Worm (Caenorhabditis elegans) whole organism, late embryonic: Measurements from ENCODE around the gene Y38H6C.4.
"Not testable (repeated sequence)": the region's sequence is repeated elsewhere in the genome, so short reads cannot be mapped to it uniquely, and the experiment has no call there.

Experiments
- K02D7.2 ChIP-seq: sonication (generic microtip); optimal IDR thresholded peaks from 2 replicates; lab custom pipeline; 2017; ENCODE audit warnings: mild to moderate bottlenecking, missing genetic modification characterization, missing compliant biosample characterization
- T23F11.4 ChIP-seq: fragments of 200-800 bp; sonication (Bioruptor generic); optimal IDR thresholded peaks from 2 replicates; lab custom pipeline; 2018; ENCODE audit warnings: mild to moderate bottlenecking, missing genetic modification characterization, missing compliant biosample characterization
- Y22D7AL.16 ChIP-seq: sonication (generic microtip); optimal IDR thresholded peaks from 2 replicates; lab custom pipeline; 2016; ENCODE audit warnings: missing genetic modification characterization, missing compliant biosample characterization
- ama-1 ChIP-seq: fragments of 150-350 bp; optimal IDR thresholded peaks from 2 replicates; lab custom pipeline; 2014
- ceh-14 ChIP-seq: sonication (generic microtip); optimal IDR thresholded peaks from 2 replicates; lab custom pipeline; 2016; ENCODE audit warnings: missing genotype, missing genetic modification characterization, missing compliant biosample characterization
- ceh-19 ChIP-seq: fragments of 200-800 bp; sonication (Bioruptor generic); optimal IDR thresholded peaks from 2 replicates; lab custom pipeline; 2018; ENCODE audit warnings: mild to moderate bottlenecking, missing genetic modification characterization, missing compliant biosample characterization
- ceh-22 ChIP-seq: sonication (generic microtip); optimal IDR thresholded peaks from 2 replicates; lab custom pipeline; 2017; ENCODE audit warnings: missing biosample characterization, missing genetic modification characterization
- ceh-31 ChIP-seq: sonication (generic microtip); optimal IDR thresholded peaks from 2 replicates; lab custom pipeline; 2016; ENCODE audit warnings: missing genetic modification characterization, missing compliant biosample characterization
- ceh-34 ChIP-seq: sonication (generic microtip); optimal IDR thresholded peaks from 2 replicates; lab custom pipeline; 2016; ENCODE audit warnings: mild to moderate bottlenecking, missing genetic modification characterization, missing compliant biosample characterization
- ceh-45 ChIP-seq: fragments of 200-800 bp; sonication (Bioruptor generic); IDR thresholded peaks from 2 replicates; pipeline ENCODE4 v1.3.6; 2022; ENCODE audit warnings: missing genetic modification reagents, missing genetic modification characterization, missing compliant biosample characterization
- che-1 ChIP-seq: sonication (generic microtip); optimal IDR thresholded peaks from 2 replicates; lab custom pipeline; 2016; ENCODE audit warnings: mild to moderate bottlenecking, missing genetic modification characterization, missing compliant biosample characterization
- dve-1 ChIP-seq: sonication (generic microtip); optimal IDR thresholded peaks from 2 replicates; lab custom pipeline; 2017; ENCODE audit warnings: antibody characterized with exemption, mild to moderate bottlenecking, missing genetic modification characterization, missing compliant biosample characterization
- elt-2 ChIP-seq: sonication (generic microtip); optimal IDR thresholded peaks from 2 replicates; lab custom pipeline; 2016; ENCODE audit warnings: missing genetic modification reagents, missing genetic modification characterization, missing compliant biosample characterization
- elt-4 ChIP-seq: sonication (generic microtip); optimal IDR thresholded peaks from 2 replicates; lab custom pipeline; 2016; ENCODE audit warnings: missing genetic modification characterization, missing compliant biosample characterization
- ets-4 ChIP-seq: sonication (generic microtip); optimal IDR thresholded peaks from 2 replicates; lab custom pipeline; 2016; ENCODE audit warnings: missing genetic modification characterization, missing compliant biosample characterization
- fax-1 ChIP-seq: sonication (generic microtip); optimal IDR thresholded peaks from 2 replicates; lab custom pipeline; 2016; ENCODE audit warnings: missing genotype, missing genetic modification characterization, missing compliant biosample characterization
- fkh-6 ChIP-seq: sonication (generic microtip); optimal IDR thresholded peaks from 2 replicates; lab custom pipeline; 2016; ENCODE audit warnings: missing genetic modification characterization, missing compliant biosample characterization
- hlh-6 ChIP-seq: sonication (generic microtip); optimal IDR thresholded peaks from 2 replicates; lab custom pipeline; 2016; ENCODE audit warnings: missing genotype, missing genetic modification characterization, missing compliant biosample characterization
- lin-11 ChIP-seq: fragments of 200-800 bp; sonication (Bioruptor generic); optimal IDR thresholded peaks from 2 replicates; lab custom pipeline; 2018; ENCODE audit warnings: mild to moderate bottlenecking, missing genetic modification characterization, missing compliant biosample characterization
- mec-3 ChIP-seq: sonication (generic microtip); optimal IDR thresholded peaks from 2 replicates; lab custom pipeline; 2016; ENCODE audit warnings: borderline replicate concordance, missing genetic modification characterization, missing compliant biosample characterization
- nfya-1 ChIP-seq: sonication (generic microtip); optimal IDR thresholded peaks from 2 replicates; lab custom pipeline; 2017; ENCODE audit warnings: missing genetic modification characterization, mild to moderate bottlenecking, missing compliant biosample characterization, antibody characterized with exemption, moderate library complexity
- nhr-11 ChIP-seq: fragments of 150-350 bp; optimal IDR thresholded peaks from 2 replicates; lab custom pipeline; 2014; ENCODE audit warnings: missing biosample characterization, missing genetic modification characterization
- npax-4 ChIP-seq: sonication (generic microtip); optimal IDR thresholded peaks from 2 replicates; lab custom pipeline; 2016; ENCODE audit warnings: missing genetic modification characterization, missing compliant biosample characterization
- odd-2 ChIP-seq: sonication (generic microtip); optimal IDR thresholded peaks from 2 replicates; lab custom pipeline; 2017; ENCODE audit warnings: antibody characterized with exemption, mild to moderate bottlenecking, missing genetic modification characterization, missing compliant biosample characterization
- pag-3 ChIP-seq: sonication (generic microtip); optimal IDR thresholded peaks from 2 replicates; lab custom pipeline; 2016; ENCODE audit warnings: missing compliant biosample characterization, missing genetic modification characterization, borderline replicate concordance
- pax-1 ChIP-seq: fragments of 150-350 bp; optimal IDR thresholded peaks from 2 replicates; lab custom pipeline; 2014; ENCODE audit warnings: missing biosample characterization, missing genetic modification characterization
- pha-4 ChIP-seq: fragments of 150-350 bp; optimal IDR thresholded peaks from 2 replicates; lab custom pipeline; 2018; ENCODE audit warnings: missing biosample characterization, missing genetic modification reagents, missing genetic modification characterization
- pqm-1 ChIP-seq: sonication (generic microtip); optimal IDR thresholded peaks from 2 replicates; lab custom pipeline; 2016; ENCODE audit warnings: missing genetic modification characterization, missing compliant biosample characterization
- pros-1 ChIP-seq: fragments of 150-350 bp; optimal IDR thresholded peaks from 2 replicates; lab custom pipeline; 2014; ENCODE audit warnings: missing biosample characterization, missing genetic modification reagents, missing genetic modification characterization
- ref-2 ChIP-seq: sonication (generic microtip); optimal IDR thresholded peaks from 2 replicates; lab custom pipeline; 2016; ENCODE audit warnings: missing genetic modification characterization, missing compliant biosample characterization
- rnt-1 ChIP-seq: sonication (generic microtip); optimal IDR thresholded peaks from 2 replicates; lab custom pipeline; 2016; ENCODE audit warnings: missing genetic modification characterization, missing compliant biosample characterization
- sdc-2 ChIP-seq: sonication (generic microtip); optimal IDR thresholded peaks from 2 replicates; lab custom pipeline; 2016; ENCODE audit warnings: missing genotype, missing genetic modification characterization, missing compliant biosample characterization
- sox-2 ChIP-seq: fragments of 200-800 bp; sonication (Bioruptor generic); IDR thresholded peaks from 2 replicates; pipeline ENCODE4 v1.3.6; 2022; ENCODE audit warnings: missing genetic modification reagents, missing genetic modification characterization, missing compliant biosample characterization
- sox-4 ChIP-seq: sonication (generic microtip); optimal IDR thresholded peaks from 2 replicates; lab custom pipeline; 2017; ENCODE audit warnings: mild to moderate bottlenecking, missing genetic modification characterization, inconsistent platforms, missing compliant biosample characterization
- tbx-7 ChIP-seq: sonication (generic microtip); optimal IDR thresholded peaks from 2 replicates; lab custom pipeline; 2016; ENCODE audit warnings: missing genotype, missing genetic modification characterization, missing compliant biosample characterization
- unc-42 ChIP-seq: sonication (generic microtip); optimal IDR thresholded peaks from 2 replicates; lab custom pipeline; 2016; ENCODE audit warnings: missing genotype, missing genetic modification characterization, missing compliant biosample characterization
- unc-55 ChIP-seq: sonication (generic microtip); optimal IDR thresholded peaks from 2 replicates; lab custom pipeline; 2017; ENCODE audit warnings: missing biosample characterization, missing genetic modification reagents, missing genetic modification characterization
- unc-86 ChIP-seq: sonication (generic microtip); optimal IDR thresholded peaks from 2 replicates; lab custom pipeline; 2016; ENCODE audit warnings: missing genetic modification characterization, missing compliant biosample characterization

Gene Y38H6C.4

ce11 chrV:20517005-20517404 is 12.1 kb upstream of the Y38H6C.4 start:
- TF ChIP-seq ref-2 (no peak), pros-1 (tag; lab: Kevin White, UChicago) (no peak), ceh-14 (tag; lab: Kevin White, UChicago) (no peak), che-1 (no peak), pha-4 (no peak), elt-4 (tag; lab: Kevin White, UChicago) (no peak), elt-2 (tag; lab: Kevin White, UChicago) (no peak), dve-1 (tag; lab: Kevin White, UChicago) (no peak), ceh-22 (tag; lab: Kevin White, UChicago) (no peak), ceh-34 (tag; lab: Kevin White, UChicago) (no peak), hlh-6 (tag; lab: Kevin White, UChicago) (no peak), nfya-1 (tag; lab: Kevin White, UChicago) (no peak), pqm-1 (tag; lab: Kevin White, UChicago) (no peak), sox-2 (no peak), fax-1 (tag; lab: Kevin White, UChicago) (no peak), mec-3 (tag; lab: Kevin White, UChicago) (no peak), unc-42 (tag; lab: Kevin White, UChicago) (no peak)

DNA sequence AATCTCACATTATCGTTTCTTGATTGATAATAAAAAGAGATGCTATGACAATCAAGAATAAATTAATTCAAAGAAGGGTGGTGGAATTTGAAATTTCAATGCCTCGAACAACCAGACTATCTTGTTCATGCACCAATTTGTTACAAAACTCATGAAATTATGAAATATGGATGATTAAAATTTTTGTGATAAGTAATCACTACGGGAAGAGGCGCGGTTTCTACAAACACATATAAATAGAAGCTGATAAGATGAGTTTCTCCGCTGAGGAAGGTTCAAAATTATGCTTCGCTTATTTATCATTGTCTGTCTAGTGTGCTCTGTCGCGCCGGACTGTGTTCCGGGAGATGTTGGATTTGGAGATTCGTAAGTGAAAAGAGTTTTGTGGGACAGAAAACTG is 9.6 kb upstream of the Y38H6C.4 start:
- TF ChIP-seq pag-3 (tag; lab: Kevin White, UChicago): no peak
- no peak for TF ChIP-seq fax-1 (tag; lab: Kevin White, UChicago)
- no peak for TF ChIP-seq nhr-11
- TF ChIP-seq ceh-19: no peak
- no peak for TF ChIP-seq odd-2
- no peak for TF ChIP-seq fkh-6
- no peak for TF ChIP-seq pax-1 (tag; lab: Kevin White, UChicago)
- no peak for TF ChIP-seq sdc-2 (tag; lab: Kevin White, UChicago)
- no peak for TF ChIP-seq unc-86 (tag; lab: Kevin White, UChicago)
- TF ChIP-seq pros-1 (tag; lab: Kevin White, UChicago): no peak
- no peak for TF ChIP-seq rnt-1

DNA sequence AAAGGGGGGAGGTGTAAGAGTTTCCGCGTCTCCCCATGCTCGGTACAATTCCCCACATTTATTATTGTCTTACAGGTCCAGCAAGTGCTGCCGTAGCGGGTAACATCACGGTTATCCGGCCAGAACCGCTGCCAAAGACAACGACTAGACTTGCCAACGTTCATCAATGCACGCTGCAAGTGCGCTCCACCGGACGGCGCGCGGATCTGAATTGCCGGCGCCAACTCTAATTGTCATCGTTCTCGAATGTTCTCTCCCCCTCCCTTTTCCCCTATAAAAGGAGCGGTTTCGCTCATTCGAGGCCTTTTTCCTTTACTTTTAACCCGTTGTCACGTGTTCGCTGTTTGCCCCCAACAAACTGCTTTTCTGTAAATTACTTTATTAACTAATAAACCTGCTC is 8.8 kb upstream of the Y38H6C.4 start, which contains the start of gene Y38H6C.8:
Gene Y38H6C.8 (plus strand): TSS at position 301 of the 400 bp plus-strand sequence.
- not testable (repeated sequence) for TF ChIP-seq tbx-7 (tag; lab: Kevin White, UChicago); T23F11.4 (GFP tag; lab: Kevin White, UChicago); lin-11 (tag; lab: Kevin White, UChicago)

DNA sequence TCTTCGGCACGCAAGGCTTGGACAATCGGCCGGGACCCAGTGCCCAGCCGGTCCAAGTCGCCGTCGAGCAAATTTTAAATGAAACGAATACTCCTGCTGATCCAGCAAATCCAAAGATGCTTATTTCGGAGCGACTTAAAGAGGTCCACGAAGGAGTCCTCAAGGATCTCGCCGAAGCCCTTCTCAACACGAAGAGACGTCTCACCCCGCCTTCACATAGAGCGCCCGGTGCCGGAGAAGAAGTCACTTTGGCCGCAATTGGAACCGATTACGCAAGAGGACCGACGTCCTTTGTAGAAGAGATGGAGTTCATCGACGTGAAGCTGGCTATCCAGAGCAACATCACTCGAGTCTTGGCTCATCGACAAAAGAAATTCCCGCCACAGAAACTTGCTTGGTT is 4.5 kb upstream of the Y38H6C.4 start:
- TF ChIP-seq sox-4 (tag; lab: Kevin White, UChicago) (no peak), ceh-45 (GFP tag; lab: Robert Waterston, UW) (no peak), sox-2 (no peak), lin-11 (tag; lab: Kevin White, UChicago) (no peak), unc-55 (GFP tag; lab: Kevin White, UChicago) (no peak), unc-42 (tag; lab: Kevin White, UChicago) (no peak), Y22D7AL.16 (tag; lab: Kevin White, UChicago) (no peak), K02D7.2 (tag; lab: Kevin White, UChicago) (no peak), ama-1 (lab: Kevin White, UChicago) (no peak), ceh-31 (tag; lab: Kevin White, UChicago) (no peak), sdc-2 (tag; lab: Kevin White, UChicago) (no peak), ceh-14 (tag; lab: Kevin White, UChicago) (no peak), npax-4 (tag; lab: Kevin White, UChicago) (no peak), unc-86 (tag; lab: Kevin White, UChicago) (no peak), tbx-7 (tag; lab: Kevin White, UChicago) (no peak), ets-4 (tag; lab: Kevin White, UChicago) (no peak)
